Worm (Caenorhabditis elegans): ENCODE results near the gene F22B3.8.

Gene F22B3.8

ce11 chrIV:11401482-11401881 is 23.2 kb downstream of the F22B3.8 start (continued):
- no peak for TF ChIP-seq ceh-40 (GFP tag; IDR thresholded peaks at IDR 0.05)
- TF ChIP-seq him-1 (tag; optimal IDR thresholded peaks at IDR 0.05) = no peak
- no peak for TF ChIP-seq gei-17 (GFP tag; optimal IDR thresholded peaks at IDR 0.05)
- no peak for TF ChIP-seq ztf-6 (GFP tag; IDR thresholded peaks at IDR 0.05)
- TF ChIP-seq ets-4 (GFP tag; optimal IDR thresholded peaks at IDR 0.05) = no peak
- TF ChIP-seq Y56A3A.18 (GFP tag; IDR thresholded peaks at IDR 0.05) = no peak
- peak; percentile 21 for TF ChIP-seq tlf-1 (GFP tag; optimal IDR thresholded peaks at IDR 0.05)
- no peak for TF ChIP-seq F57A8.1 (GFP tag; optimal IDR thresholded peaks at IDR 0.05)
- no peak for TF ChIP-seq madf-8 (GFP tag; conservative IDR thresholded peaks at IDR 0.05)
- TF ChIP-seq die-1 (tag; optimal IDR thresholded peaks at IDR 0.05) = no peak
- TF ChIP-seq attf-6 (GFP tag; IDR thresholded peaks at IDR 0.05) = peak; percentile 56
- TF ChIP-seq aptf-2 (GFP tag; conservative IDR thresholded peaks at IDR 0.05) = no peak
- TF ChIP-seq mxl-1 (tag; optimal IDR thresholded peaks at IDR 0.05) = no peak
- TF ChIP-seq ztf-22 (GFP tag; optimal IDR thresholded peaks at IDR 0.05) = no peak
- TF ChIP-seq nhr-80 (tag; optimal IDR thresholded peaks at IDR 0.05) = no peak
- peak; percentile 93 for TF ChIP-seq hrde-1 (tag; optimal IDR thresholded peaks at IDR 0.05; ENCODE audit: borderline replicate concordance)
- no peak for TF ChIP-seq sptf-2 (GFP tag; optimal IDR thresholded peaks at IDR 0.05)
- no peak for TF ChIP-seq sdz-38 (tag; optimal IDR thresholded peaks at IDR 0.05)
- no peak for TF ChIP-seq dpff-1 (tag; optimal IDR thresholded peaks at IDR 0.05)
- no peak for TF ChIP-seq lag-1 (GFP tag; IDR thresholded peaks at IDR 0.05)
- no peak for TF ChIP-seq efl-1 (GFP tag; optimal IDR thresholded peaks at IDR 0.05)
- TF ChIP-seq lin-26 (GFP tag; IDR thresholded peaks at IDR 0.05) = peak; percentile 94
- peak; percentile 35 for TF ChIP-seq rcor-1 (GFP tag; IDR thresholded peaks at IDR 0.05)
- TF ChIP-seq hlh-26 (GFP tag; conservative IDR thresholded peaks at IDR 0.05) = no peak
- TF ChIP-seq rec-8 (tag; optimal IDR thresholded peaks at IDR 0.05) = no peak
- TF ChIP-seq egrh-3 (GFP tag; IDR thresholded peaks at IDR 0.05) = no peak
- TF ChIP-seq lir-1 (GFP tag; conservative IDR thresholded peaks at IDR 0.05) = no peak
- TF ChIP-seq mes-4 (tag; optimal IDR thresholded peaks at IDR 0.05) = no peak
- TF ChIP-seq mcd-1 (GFP tag; IDR thresholded peaks at IDR 0.05) = peak; percentile 34; the same call in 1 of the 2 replicates
- no peak for TF ChIP-seq zim-3 (tag; optimal IDR thresholded peaks at IDR 0.05)
- no peak for TF ChIP-seq akir-1 (GFP tag; optimal IDR thresholded peaks at IDR 0.05)
- no peak for TF ChIP-seq rpc-1 (optimal IDR thresholded peaks at IDR 0.05)
- no peak for TF ChIP-seq rpc-1 (tag; optimal IDR thresholded peaks at IDR 0.05)
- TF ChIP-seq unc-130 (GFP tag; optimal IDR thresholded peaks at IDR 0.05) = no peak
- TF ChIP-seq pbrm-1 (GFP tag; IDR thresholded peaks at IDR 0.05) = peak; percentile 33; the same call in 1 of the 2 replicates
- no peak for TF ChIP-seq B0019.2 (GFP tag; conservative IDR thresholded peaks at IDR 0.05)
- TF ChIP-seq lsl-1 (GFP tag; optimal IDR thresholded peaks at IDR 0.05) = peak; percentile 1
- TF ChIP-seq zfh-2 (GFP tag; conservative IDR thresholded peaks at IDR 0.05) = no peak
- TF ChIP-seq F37B4.10 (GFP tag; IDR thresholded peaks at IDR 0.05) = no peak
- TF ChIP-seq ceh-79 (tag; optimal IDR thresholded peaks at IDR 0.05) = no peak
- peak; percentile 35 for TF ChIP-seq xnd-1 (tag; optimal IDR thresholded peaks at IDR 0.05)
- no peak for TF ChIP-seq ztf-28 (GFP tag; IDR thresholded peaks at IDR 0.05)
- TF ChIP-seq egl-44 (GFP tag; IDR thresholded peaks at IDR 0.05) = 0 out of 2 replicates have a peak, but pooled peaks have one; percentile 32
- no peak for TF ChIP-seq attf-3 (GFP tag; conservative IDR thresholded peaks at IDR 0.05)
- TF ChIP-seq hsf-1 (GFP tag; IDR thresholded peaks at IDR 0.05) = no peak; the same call in 1 of the 2 replicates
- TF ChIP-seq egl-18 (GFP tag; IDR thresholded peaks at IDR 0.05) = no peak
- no peak for TF ChIP-seq ztf-18 (tag; optimal IDR thresholded peaks at IDR 0.05)
- TF ChIP-seq B0035.1 (tag; optimal IDR thresholded peaks at IDR 0.05) = no peak
- no peak for TF ChIP-seq chd-7 (tag; optimal IDR thresholded peaks at IDR 0.05)
- no peak for TF ChIP-seq lin-35 (GFP tag; optimal IDR thresholded peaks at IDR 0.05)
